Fruit fly (Drosophila melanogaster): Measurements from ENCODE around the gene Ugt303A1.

Ugt303A1 gene

dm6 chr3R:11177579-11177978, 2.2 kb downstream of the Ugt303A1 start:
- no peak for TF ChIP-seq CG17801 (GFP tag; optimal IDR thresholded peaks at IDR 0.05; ENCODE audit: partially characterized antibody)

dm6 chr3R:11178300-11178699, 3.0 kb downstream of the Ugt303A1 start:
- no peak for TF ChIP-seq CG17801 (GFP tag; optimal IDR thresholded peaks at IDR 0.05; ENCODE audit: partially characterized antibody)

dm6 chr3R:11195792-11196191, 20.5 kb downstream of the Ugt303A1 start, which contains the start of gene CG18577:
Gene CG18577, plus strand, starts transcription at chr3R:11196092.
- TF ChIP-seq CG17801 (GFP tag; optimal IDR thresholded peaks at IDR 0.05; ENCODE audit: partially characterized antibody) = no peak

DNA sequence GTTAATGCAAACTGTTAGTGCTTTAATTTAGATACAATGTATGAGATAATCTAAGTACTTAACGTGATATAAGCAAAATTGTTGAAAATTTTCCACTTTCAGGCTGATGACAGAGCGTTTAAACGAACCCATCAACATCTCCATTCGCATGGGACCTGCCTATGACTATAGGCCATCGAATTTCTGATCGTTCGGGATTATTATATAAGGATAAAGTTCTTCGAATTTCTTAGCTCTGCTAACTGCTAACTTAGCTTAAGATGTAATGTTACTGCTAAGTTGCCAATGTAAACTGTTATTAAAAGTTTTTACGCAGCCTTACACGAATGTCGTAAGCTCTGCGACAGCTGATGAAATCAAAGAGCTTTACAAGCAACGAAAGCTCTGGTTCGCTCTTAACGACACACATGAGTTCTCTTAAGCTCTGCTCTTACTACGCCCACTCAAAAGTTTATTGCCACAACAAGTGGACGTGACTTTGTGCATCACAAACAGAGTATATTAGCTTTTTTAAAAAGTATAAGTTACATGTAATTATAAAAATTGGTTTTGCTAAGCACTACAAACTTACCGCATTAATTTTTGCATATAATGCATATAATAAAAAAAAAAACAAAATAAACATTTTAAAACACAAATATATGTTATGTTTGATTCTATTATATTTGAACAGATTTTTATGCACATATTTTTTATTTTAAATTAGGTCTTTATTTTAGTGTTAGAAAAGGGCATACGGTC, 21.5 kb downstream of the Ugt303A1 start:
- TF ChIP-seq CG17801 (GFP tag; optimal IDR thresholded peaks at IDR 0.05; ENCODE audit: partially characterized antibody) = peak; percentile 83

dm6 chr3R:11197389-11197716, 22.0 kb downstream of the Ugt303A1 start, which contains the start of gene cu:
Gene cu, plus strand, starts transcription at chr3R:11197592.
- no peak for TF ChIP-seq CG17801 (GFP tag; optimal IDR thresholded peaks at IDR 0.05; ENCODE audit: partially characterized antibody)

dm6 chr3R:11198062-11198472, 22.7 kb downstream of the Ugt303A1 start:
- TF ChIP-seq CG17801 (GFP tag; optimal IDR thresholded peaks at IDR 0.05; ENCODE audit: partially characterized antibody) = peak; percentile 37

- no peak for TF ChIP-seq CG17801 (GFP tag; optimal IDR thresholded peaks at IDR 0.05; ENCODE audit: partially characterized antibody)
Observed at dm6 chr3R:11199227-11199835, 24.0 kb downstream of the Ugt303A1 start.

- no peak for TF ChIP-seq CG17801 (GFP tag; optimal IDR thresholded peaks at IDR 0.05; ENCODE audit: partially characterized antibody)
Observed at dm6 chr3R:11200042-11200884, 24.9 kb downstream of the Ugt303A1 start.

- no peak for TF ChIP-seq CG17801 (GFP tag; optimal IDR thresholded peaks at IDR 0.05; ENCODE audit: partially characterized antibody)
Observed at dm6 chr3R:11200885-11201421, 25.6 kb downstream of the Ugt303A1 start.

dm6 chr3R:11208766-11209331, 33.5 kb downstream of the Ugt303A1 start:
- peak; percentile 1 for TF ChIP-seq CG17801 (GFP tag; optimal IDR thresholded peaks at IDR 0.05; ENCODE audit: partially characterized antibody)

DNA sequence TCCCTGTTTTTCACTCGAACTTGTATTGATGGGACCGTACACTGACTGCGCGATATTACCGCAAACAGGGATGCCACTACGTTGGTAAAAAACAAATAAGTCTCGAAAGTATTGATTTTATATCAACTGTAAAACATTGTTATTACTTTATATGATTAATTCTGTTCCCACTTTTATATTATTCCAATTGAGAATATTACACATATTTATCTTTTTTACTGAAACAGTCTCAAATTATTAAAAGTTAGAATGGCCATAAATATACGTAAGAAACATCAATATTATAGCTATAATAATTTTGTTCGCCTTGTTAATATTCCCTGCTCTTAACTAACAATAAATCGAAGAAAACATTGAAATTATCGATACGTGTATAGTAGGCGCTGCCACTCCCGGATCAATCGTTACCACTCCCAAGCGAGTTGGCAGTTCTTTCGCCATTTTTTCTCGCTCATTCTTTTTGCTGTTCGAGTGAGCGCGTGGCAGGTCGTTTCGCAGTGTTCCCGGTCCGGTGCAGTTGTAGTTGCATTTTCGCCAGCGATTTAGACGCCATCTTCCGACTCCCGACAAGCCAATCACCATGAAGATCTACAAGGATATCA, 34.6 kb downstream of the Ugt303A1 start, which contains the start of the genes SdhC and Tctp:
TSS of gene SdhC (minus strand) at position 49 of the 602 bp plus-strand sequence.
TSS of gene Tctp (plus strand) at position 447 of the 602 bp plus-strand sequence.
- peak; percentile 62 for TF ChIP-seq CG17801 (GFP tag; optimal IDR thresholded peaks at IDR 0.05; ENCODE audit: partially characterized antibody)

DNA sequence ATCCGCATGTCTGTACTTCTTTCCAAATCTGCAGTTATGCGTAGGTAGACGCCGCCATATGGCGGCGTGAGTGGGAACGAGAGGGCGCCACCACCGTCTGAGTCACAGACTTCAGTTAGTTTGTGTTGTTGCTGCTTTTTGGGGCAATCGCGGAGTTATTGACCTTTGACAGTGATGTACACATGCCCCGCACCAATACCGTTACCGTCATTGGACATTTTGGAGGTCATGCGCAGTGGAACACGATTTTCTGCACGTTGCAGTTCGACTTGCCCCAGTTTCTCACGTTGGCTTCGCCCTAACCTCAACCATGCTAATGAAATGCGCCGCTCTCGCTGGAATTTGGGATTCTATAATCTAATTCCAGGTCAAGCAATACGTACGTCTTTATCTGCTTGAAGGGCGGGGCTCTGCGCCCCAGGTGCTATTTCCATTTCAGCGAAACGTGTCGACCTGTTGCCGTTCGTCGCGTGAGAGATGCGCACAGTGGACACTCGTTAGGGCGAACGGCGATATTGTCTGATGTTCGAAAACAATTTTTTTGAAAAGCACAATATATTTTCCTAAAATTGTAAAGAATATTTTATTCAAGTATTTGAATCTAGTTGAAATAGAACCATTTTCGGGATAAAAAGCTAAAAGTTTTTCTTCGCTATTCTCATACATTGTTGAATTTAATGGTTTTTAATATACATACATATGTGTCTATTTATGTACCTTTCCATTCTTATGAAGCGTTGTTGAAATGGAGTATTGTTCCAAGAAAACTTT, 36.1 kb downstream of the Ugt303A1 start:
- peak; percentile 65 for TF ChIP-seq CG17801 (GFP tag; optimal IDR thresholded peaks at IDR 0.05; ENCODE audit: partially characterized antibody)

DNA sequence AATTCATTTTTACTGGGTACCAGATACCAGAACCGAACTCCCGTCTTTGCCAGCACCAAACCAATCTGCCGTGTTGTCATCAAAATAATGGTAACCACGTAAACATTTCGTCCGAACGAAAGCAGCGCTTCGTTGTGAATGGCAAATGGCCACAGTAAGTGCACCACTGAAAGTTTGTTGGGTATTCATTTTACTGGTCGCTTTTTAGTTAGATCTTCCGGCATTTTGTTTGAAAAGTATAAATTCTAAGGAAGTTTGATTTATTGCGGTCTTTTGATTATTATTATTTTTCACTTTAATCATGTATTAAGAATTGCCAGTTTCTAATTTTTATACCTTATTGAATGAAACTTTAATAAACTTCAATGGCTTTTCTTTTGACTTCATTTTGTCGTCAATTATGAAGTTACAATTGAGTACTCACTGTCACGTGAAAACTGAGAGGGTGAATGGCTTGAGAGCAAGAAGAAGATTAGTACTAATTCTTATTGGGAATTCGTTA, 39.2 kb downstream of the Ugt303A1 start, which contains the start of gene ZnT86D:
TSS of gene ZnT86D (minus strand) at position 91 of the 502 bp plus-strand sequence.
- TF ChIP-seq CG17801 (GFP tag; optimal IDR thresholded peaks at IDR 0.05; ENCODE audit: partially characterized antibody) = peak; percentile 82
